Fruit fly (Drosophila melanogaster) Kc167 (cell line): ENCODE measurements around the gene CG42828.

Experiments
- Myc ChIP-seq: fragments of >200 bp; optimal IDR thresholded peaks from 2 replicates; lab custom pipeline; 2017; ENCODE audit warnings: missing external identifiers
- Sin3A ChIP-seq: fragments of >200 bp; optimal IDR thresholded peaks from 2 replicates; lab custom pipeline; 2018; ENCODE audit warnings: missing external identifiers
- insv ChIP-seq: fragments of >200 bp; optimal IDR thresholded peaks from 3 replicates; lab custom pipeline; 2018; ENCODE audit warnings: missing external identifiers
- psq ChIP-seq: fragments of >200 bp; optimal IDR thresholded peaks from 2 replicates; lab custom pipeline; 2017; ENCODE audit warnings: missing external identifiers
- ttk ChIP-seq: sonication (Bioruptor generic); optimal IDR thresholded peaks from 2 replicates; lab custom pipeline; 2017; ENCODE audit warnings: missing external identifiers

dm6 chr3R:23360356-23360755 is 13.1 kb upstream of the CG42828 start:
- TF ChIP-seq Sin3A (no peak), ttk (lab: Kevin White, UChicago) (no peak), Myc (lab: Kevin White, UChicago) (no peak), psq (no peak), insv (no peak)
